Fruit fly (Drosophila melanogaster) Kc167 (cell line): ENCODE data around the gene senju.

Experiments used
- Myc ChIP-seq: fragments of >200 bp; optimal IDR thresholded peaks from 2 replicates; lab custom pipeline; 2017; ENCODE audit warnings: missing external identifiers
- Sin3A ChIP-seq: fragments of >200 bp; optimal IDR thresholded peaks from 2 replicates; lab custom pipeline; 2018; ENCODE audit warnings: missing external identifiers
- psq ChIP-seq: fragments of >200 bp; optimal IDR thresholded peaks from 2 replicates; lab custom pipeline; 2017; ENCODE audit warnings: missing external identifiers
- ttk ChIP-seq: sonication (Bioruptor generic); optimal IDR thresholded peaks from 2 replicates; lab custom pipeline; 2017; ENCODE audit warnings: missing external identifiers

- TF ChIP-seq psq (lab: Kevin White, UChicago) (no peak), Myc (lab: Kevin White, UChicago) (no peak), Sin3A (no peak), ttk (lab: Kevin White, UChicago) (no peak)
Observed at dm6 chr2L:5100577-5100976, 47.9 kb downstream of the senju start, which contains the start of gene Msp300.
